Worm (Caenorhabditis elegans) whole organism, L2 larva: Measurements from ENCODE around the gene B0361.14.

Experiments used
- C34F6.9 ChIP-seq: fragments of 150-350 bp; optimal IDR thresholded peaks from 2 replicates; lab custom pipeline; 2014; ENCODE audit warnings: missing biosample characterization, missing genetic modification characterization
- F13H6.1 ChIP-seq: sonication (generic microtip); optimal IDR thresholded peaks from 2 replicates; lab custom pipeline; 2016; ENCODE audit warnings: missing genetic modification characterization, missing compliant biosample characterization
- R02D3.7 ChIP-seq: fragments of 150-350 bp; optimal IDR thresholded peaks from 2 replicates; lab custom pipeline; 2014; ENCODE audit warnings: missing biosample characterization, missing genetic modification characterization
- ZK546.5 ChIP-seq: sonication (generic microtip); optimal IDR thresholded peaks from 2 replicates; lab custom pipeline; 2017; ENCODE audit warnings: missing biosample characterization, missing genetic modification characterization
- aly-2 ChIP-seq: fragments of 150-350 bp; optimal IDR thresholded peaks from 2 replicates; lab custom pipeline; 2014; ENCODE audit warnings: missing biosample characterization, missing genetic modification characterization
- ama-1 ChIP-seq: fragments of 150-350 bp; optimal IDR thresholded peaks from 2 replicates; lab custom pipeline; 2018; ENCODE audit warnings: inconsistent platforms
- ceh-16 ChIP-seq: fragments of 150-350 bp; optimal IDR thresholded peaks from 2 replicates; lab custom pipeline; 2014; ENCODE audit warnings: missing biosample characterization, missing genetic modification characterization
- ceh-82 ChIP-seq: fragments of 150-350 bp; optimal IDR thresholded peaks from 2 replicates; lab custom pipeline; 2014; ENCODE audit warnings: missing biosample characterization, missing genetic modification characterization
- crh-2 ChIP-seq: sonication (generic microtip); optimal IDR thresholded peaks from 2 replicates; lab custom pipeline; 2017; ENCODE audit warnings: missing biosample characterization, missing genetic modification characterization
- egl-27 ChIP-seq: sonication (generic microtip); optimal IDR thresholded peaks from 3 replicates; lab custom pipeline; 2017; ENCODE audit warnings: missing biosample characterization, missing genetic modification reagents, missing genetic modification characterization
- elt-3 ChIP-seq: sonication (generic microtip); optimal IDR thresholded peaks from 2 replicates; lab custom pipeline; 2017; ENCODE audit warnings: missing biosample characterization, missing genetic modification characterization
- fos-1 ChIP-seq: fragments of 150-350 bp; optimal IDR thresholded peaks from 2 replicates; lab custom pipeline; 2014; ENCODE audit warnings: missing biosample characterization, missing genetic modification characterization
- gmeb-1 ChIP-seq: fragments of 150-350 bp; optimal IDR thresholded peaks from 2 replicates; lab custom pipeline; 2014; ENCODE audit warnings: missing biosample characterization, missing genetic modification characterization
- lin-13 ChIP-seq: fragments of 150-350 bp; optimal IDR thresholded peaks from 2 replicates; lab custom pipeline; 2014; ENCODE audit warnings: missing biosample characterization, missing genetic modification reagents, missing genetic modification characterization
- lsy-2 ChIP-seq, 2 experiments: fragments of 150-350 bp in 1 of 2; sonication (generic microtip) in 1 of 2; optimal IDR thresholded peaks; 2 replicates each; lab custom pipeline; 2014 to 2017; ENCODE audit warnings: missing biosample characterization in 2 of 2, missing genetic modification characterization in 2 of 2
- mab-5 ChIP-seq: fragments of 150-350 bp; optimal IDR thresholded peaks from 2 replicates; lab custom pipeline; 2014; ENCODE audit warnings: missing biosample characterization, missing genetic modification characterization
- mbf-1 ChIP-seq: sonication (generic microtip); optimal IDR thresholded peaks from 2 replicates; lab custom pipeline; 2017; ENCODE audit warnings: missing biosample characterization, missing genetic modification characterization
- mdl-1 ChIP-seq, 2 experiments: fragments of 150-350 bp in 1 of 2; sonication (generic microtip) in 1 of 2; optimal IDR thresholded peaks; 2 replicates each; lab custom pipeline; 2017; ENCODE audit warnings: missing biosample characterization in 2 of 2, missing genetic modification characterization in 2 of 2
- nhr-10 ChIP-seq: sonication (generic microtip); optimal IDR thresholded peaks from 2 replicates; lab custom pipeline; 2017; ENCODE audit warnings: missing biosample characterization, missing genetic modification characterization
- nhr-12 ChIP-seq: fragments of 150-350 bp; optimal IDR thresholded peaks from 2 replicates; lab custom pipeline; 2014; ENCODE audit warnings: missing biosample characterization, missing genetic modification characterization
- nhr-129 ChIP-seq: fragments of 150-350 bp; optimal IDR thresholded peaks from 2 replicates; lab custom pipeline; 2014; ENCODE audit warnings: missing biosample characterization, missing genetic modification characterization
- nhr-21 ChIP-seq: fragments of 150-350 bp; optimal IDR thresholded peaks from 2 replicates; lab custom pipeline; 2014; ENCODE audit warnings: missing biosample characterization, missing genetic modification characterization
- nhr-23 ChIP-seq: fragments of 150-350 bp; optimal IDR thresholded peaks from 2 replicates; lab custom pipeline; 2014; ENCODE audit warnings: missing biosample characterization, missing genetic modification reagents, missing genetic modification characterization
- nhr-237 ChIP-seq: fragments of 150-350 bp; optimal IDR thresholded peaks from 2 replicates; lab custom pipeline; 2014; ENCODE audit warnings: missing biosample characterization, missing genetic modification characterization
- nhr-25 ChIP-seq: fragments of 150-350 bp; sonication (generic microtip); optimal IDR thresholded peaks from 3 replicates; lab custom pipeline; 2014; ENCODE audit warnings: missing biosample characterization, missing genetic modification characterization
- nhr-77 ChIP-seq: fragments of 150-350 bp; optimal IDR thresholded peaks from 2 replicates; lab custom pipeline; 2014; ENCODE audit warnings: missing biosample characterization, missing genetic modification characterization
- sem-4 ChIP-seq: fragments of 150-350 bp; optimal IDR thresholded peaks from 2 replicates; lab custom pipeline; 2014; ENCODE audit warnings: missing biosample characterization, missing genetic modification reagents, missing genetic modification characterization
- skn-1 ChIP-seq: sonication (generic microtip); optimal IDR thresholded peaks from 2 replicates; lab custom pipeline; 2017; ENCODE audit warnings: missing biosample characterization, missing genetic modification characterization
- snpc-4 ChIP-seq: fragments of 150-350 bp; optimal IDR thresholded peaks from 2 replicates; lab custom pipeline; 2014; ENCODE audit warnings: missing biosample characterization, missing genetic modification characterization
- unc-39 ChIP-seq: fragments of 150-350 bp; optimal IDR thresholded peaks from 2 replicates; lab custom pipeline; 2014; ENCODE audit warnings: missing biosample characterization, missing genetic modification characterization
- unc-55 ChIP-seq: fragments of 150-350 bp; sonication (generic microtip); optimal IDR thresholded peaks from 3 replicates; lab custom pipeline; 2014; ENCODE audit warnings: missing biosample characterization, missing genetic modification reagents, missing genetic modification characterization
- zag-1 ChIP-seq: fragments of 150-350 bp; optimal IDR thresholded peaks from 2 replicates; lab custom pipeline; 2014; ENCODE audit warnings: missing biosample characterization, missing genetic modification characterization
- ztf-11 ChIP-seq: sonication (generic microtip); optimal IDR thresholded peaks from 2 replicates; lab custom pipeline; 2017; ENCODE audit warnings: missing biosample characterization, missing genetic modification characterization

Gene B0361.14

DNA sequence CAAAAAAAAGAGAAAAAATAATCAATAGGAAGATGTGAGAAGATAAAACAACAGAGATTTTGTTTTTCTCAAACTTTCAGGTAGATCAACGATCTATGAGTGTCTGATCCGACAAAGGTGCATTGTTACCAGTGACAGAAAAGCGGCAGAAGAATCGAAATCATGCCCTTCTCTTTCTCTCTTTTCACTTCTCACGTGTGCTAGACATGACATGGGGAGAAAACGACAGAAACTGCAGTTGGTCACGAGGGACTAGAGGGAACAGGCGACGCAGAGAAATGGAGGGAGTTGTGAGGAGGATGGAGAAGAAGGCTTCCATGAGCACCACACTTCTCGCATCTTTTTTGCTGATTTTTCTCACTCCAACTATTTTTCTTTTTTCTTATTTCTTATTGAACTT, 35.9 kb upstream of the B0361.14 start, which contains the start of gene F56C9.10 (continued):
- TF ChIP-seq aly-2 (tag; lab: Kevin White, UChicago) (no peak), nhr-23 (tag; lab: Kevin White, UChicago) (no peak), nhr-10 (tag; lab: Kevin White, UChicago) (no peak), F13H6.1 (tag; lab: Kevin White, UChicago) (peak; percentile 85), mdl-1 (tag; optimal IDR thresholded peaks at IDR 0.05; lab: Kevin White, UChicago) (peak; percentile 90 to 95), nhr-12 (no peak), nhr-21 (tag; lab: Kevin White, UChicago) (peak; percentile 90), lin-13 (GFP tag; lab: Kevin White, UChicago) (peak; percentile 77), mab-5 (tag; lab: Kevin White, UChicago) (peak; percentile 35), ZK546.5 (tag; lab: Kevin White, UChicago) (peak; percentile 54), nhr-237 (no peak), nhr-25 (tag; lab: Kevin White, UChicago) (peak; percentile 92), skn-1 (tag; lab: Kevin White, UChicago) (peak; percentile 1), mbf-1 (tag; lab: Kevin White, UChicago) (no peak), ceh-82 (tag; lab: Kevin White, UChicago) (no peak), nhr-129 (tag; lab: Kevin White, UChicago) (peak; percentile 98), crh-2 (tag; lab: Kevin White, UChicago) (peak; percentile 91), unc-55 (GFP tag; lab: Kevin White, UChicago) (peak; percentile 72), snpc-4 (tag; lab: Kevin White, UChicago) (peak; percentile 30), nhr-77 (tag; lab: Kevin White, UChicago) (no peak), fos-1 (tag; lab: Kevin White, UChicago) (peak; percentile 86), ama-1 (peak; percentile 66)

DNA sequence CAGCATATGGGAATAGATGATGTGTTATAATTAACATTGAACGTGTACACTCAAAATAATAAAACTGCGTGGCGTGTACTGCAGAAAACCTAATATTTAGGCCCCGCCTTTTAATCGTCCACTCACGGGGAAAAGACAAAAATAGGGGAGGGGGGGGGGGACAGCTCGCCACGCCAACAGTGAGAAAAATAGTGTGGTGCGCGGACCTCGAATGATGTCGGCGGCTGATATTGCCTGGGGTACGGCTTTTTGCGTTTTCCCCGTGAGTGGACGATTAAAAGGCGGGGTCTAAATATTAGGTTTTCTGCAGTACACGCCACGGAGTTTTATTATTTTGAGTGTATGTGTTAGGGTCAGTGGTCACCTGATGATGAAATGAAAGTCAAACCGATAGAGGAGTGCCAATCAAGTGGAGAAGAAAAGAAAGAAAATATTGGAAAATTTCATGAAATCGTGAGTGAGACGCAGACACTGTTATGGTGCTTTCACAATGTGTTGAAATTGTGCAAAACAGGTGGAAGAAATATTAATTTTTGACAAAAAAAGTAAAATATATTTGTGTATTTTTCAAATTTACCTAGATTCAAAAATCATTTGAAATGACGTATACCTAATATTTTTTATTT, 34.7 kb upstream of the B0361.14 start:
- peak in 1 of 2 experiments; percentile 12 for TF ChIP-seq lsy-2 (tag; optimal IDR thresholded peaks at IDR 0.05; lab: Kevin White, UChicago)
- TF ChIP-seq crh-2 (tag; lab: Kevin White, UChicago), result peak; percentile 11
- peak; percentile 57 for TF ChIP-seq nhr-129 (tag; lab: Kevin White, UChicago)

- TF ChIP-seq R02D3.7 (no peak), ama-1 (no peak), gmeb-1 (no peak), nhr-25 (tag; lab: Kevin White, UChicago) (no peak), snpc-4 (tag; lab: Kevin White, UChicago) (no peak), mbf-1 (tag; lab: Kevin White, UChicago) (no peak), F13H6.1 (tag; lab: Kevin White, UChicago) (no peak), ceh-82 (tag; lab: Kevin White, UChicago) (no peak), unc-39 (no peak), nhr-12 (no peak), zag-1 (no peak), elt-3 (no peak), nhr-237 (no peak), ztf-11 (tag; lab: Kevin White, UChicago) (no peak), sem-4 (no peak), lsy-2 (tag; optimal IDR thresholded peaks at IDR 0.05; lab: Kevin White, UChicago) (no peak), unc-55 (GFP tag; lab: Kevin White, UChicago) (no peak), egl-27 (tag; lab: Kevin White, UChicago) (no peak), nhr-21 (tag; lab: Kevin White, UChicago) (no peak), mab-5 (tag; lab: Kevin White, UChicago) (no peak)
These were observed 32.3 kb upstream of the B0361.14 start for ce11 chrIII:7331671-7332070.

DNA sequence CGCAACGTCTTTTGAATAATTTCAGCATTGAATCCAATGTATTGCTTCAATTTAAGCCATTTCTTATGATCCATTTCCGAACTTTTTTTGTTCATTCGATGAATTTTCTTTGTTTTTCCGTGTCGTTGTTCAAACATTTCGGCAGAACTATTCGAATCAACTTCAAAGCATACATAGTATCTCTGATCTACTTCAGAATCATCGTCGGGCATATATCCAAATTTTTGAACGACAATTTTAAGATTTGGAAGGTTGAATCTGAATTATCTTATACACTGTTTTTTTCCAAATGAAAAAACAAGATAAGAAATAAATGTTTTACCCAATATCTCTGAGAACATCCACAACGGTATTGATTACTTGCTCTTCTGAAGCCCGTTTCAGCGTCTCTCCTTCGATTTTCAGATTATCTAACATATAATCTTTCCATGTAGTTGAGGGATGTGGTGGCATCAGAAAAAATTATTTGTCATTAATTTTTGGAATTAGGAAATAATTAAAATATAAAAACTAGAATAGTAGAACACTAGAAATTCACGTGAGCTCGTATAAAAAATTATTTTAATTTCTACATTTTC, 29.9 kb upstream of the B0361.14 start, which contains the start of gene lab-2:
TSS of gene lab-2 (minus strand) at position 453 of the 578 bp plus-strand sequence.
- peak in 1 of 2 experiments; percentile 29 for TF ChIP-seq lsy-2 (tag; optimal IDR thresholded peaks at IDR 0.05; lab: Kevin White, UChicago)
- peak; percentile 36 for TF ChIP-seq ama-1
- TF ChIP-seq crh-2 (tag; lab: Kevin White, UChicago), result peak; percentile 26
- TF ChIP-seq nhr-21 (tag; lab: Kevin White, UChicago), result peak; percentile 30
- TF ChIP-seq nhr-25 (tag; lab: Kevin White, UChicago), result peak; percentile 48
- TF ChIP-seq ZK546.5 (tag; lab: Kevin White, UChicago), result no peak
- no peak for TF ChIP-seq aly-2 (tag; lab: Kevin White, UChicago)

DNA sequence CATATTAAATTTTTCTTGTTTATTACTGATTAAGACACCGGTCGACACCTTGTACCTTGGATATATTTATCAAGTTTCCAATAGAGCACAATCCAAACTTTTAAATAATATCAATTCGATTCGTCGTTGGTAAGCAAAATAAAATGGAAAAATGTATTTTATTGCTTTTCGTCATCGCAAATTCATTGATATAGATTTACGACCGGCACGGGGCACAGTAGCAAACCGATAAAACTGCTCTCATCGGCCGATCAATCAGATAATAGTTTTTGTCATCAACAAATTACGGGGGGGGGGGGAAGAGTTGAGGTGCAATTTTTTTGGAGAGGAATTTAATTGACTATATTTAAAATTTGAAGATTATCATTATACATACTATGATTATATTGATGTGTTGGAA, 24.0 kb upstream of the B0361.14 start:
- no peak for TF ChIP-seq ceh-16 (tag; lab: Kevin White, UChicago)
- no peak for TF ChIP-seq C34F6.9 (tag; lab: Kevin White, UChicago)
- peak; percentile 57 for TF ChIP-seq fos-1 (tag; lab: Kevin White, UChicago)
- TF ChIP-seq nhr-77 (tag; lab: Kevin White, UChicago), result no peak
